Worm (Caenorhabditis elegans) whole organism, midembryonic: ENCODE measurements around the gene C36C5.15.

Experiments used
- cog-1 ChIP-seq: sonication (generic microtip); optimal IDR thresholded peaks from 2 replicates; lab custom pipeline; 2016; ENCODE audit warnings: missing genetic modification characterization, missing compliant biosample characterization
- flt-1 ChIP-seq: fragments of 200-800 bp; sonication (Bioruptor generic); IDR thresholded peaks from 2 replicates; pipeline ENCODE4 v1.3.6; 2022; ENCODE audit warnings: missing genetic modification characterization, missing compliant biosample characterization
- klf-2 ChIP-seq: fragments of 200-800 bp; sonication (Bioruptor generic); conservative IDR thresholded peaks from 2 replicates; pipeline ENCODE4 v1.3.6; 2022; ENCODE audit warnings: missing genetic modification reagents, missing genetic modification characterization, missing compliant biosample characterization
- med-1 ChIP-seq: sonication (generic microtip); optimal IDR thresholded peaks from 2 replicates; lab custom pipeline; 2017; ENCODE audit warnings: missing genetic modification characterization, mild to moderate bottlenecking, missing compliant biosample characterization, antibody characterized with exemption, missing genetic modification reagents; ENCODE audit not compliant: insufficient read depth
- ref-1 ChIP-seq: fragments of 200-800 bp; sonication (Bioruptor generic); conservative IDR thresholded peaks from 2 replicates; pipeline ENCODE4 v1.3.6; 2022; ENCODE audit warnings: missing genetic modification reagents, missing genetic modification characterization, missing compliant biosample characterization
- tab-1 ChIP-seq: fragments of 200-800 bp; sonication (Bioruptor generic); IDR thresholded peaks from 2 replicates; pipeline ENCODE4 v1.3.6; 2022; ENCODE audit warnings: missing genetic modification characterization, missing compliant biosample characterization
- ztf-23 ChIP-seq: fragments of 200-800 bp; sonication (Bioruptor generic); IDR thresholded peaks from 2 replicates; pipeline ENCODE4 v1.3.6; 2022; ENCODE audit warnings: missing genetic modification reagents, missing genetic modification characterization, missing compliant biosample characterization

DNA sequence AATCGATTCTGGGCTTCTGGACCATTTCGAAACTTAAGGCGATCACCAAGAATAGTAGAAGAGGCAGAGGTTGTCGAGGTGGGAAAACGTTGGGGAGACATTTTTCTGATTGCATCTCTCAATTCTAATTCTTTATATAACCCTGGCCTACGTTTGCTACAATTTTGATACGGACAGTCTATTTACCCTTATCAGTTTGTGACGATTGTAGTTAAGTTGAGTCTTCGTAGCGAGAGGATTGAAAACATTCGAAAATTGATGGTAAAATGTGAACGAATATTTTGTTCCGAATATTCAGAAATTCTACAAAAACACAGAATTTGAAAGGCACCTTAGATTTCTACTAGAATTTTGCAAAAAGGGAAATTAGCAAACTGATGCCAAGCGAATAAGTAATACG lies 40.9 kb downstream of the C36C5.15 start, which contains the start of gene Y73C8C.10:
- no peak for TF ChIP-seq ref-1 (GFP tag; lab: Robert Waterston, UW)
- TF ChIP-seq cog-1 = no peak
- no peak for TF ChIP-seq flt-1 (GFP tag; lab: Robert Waterston, UW)
- TF ChIP-seq med-1 (GFP tag; lab: Kevin White, UChicago) = no peak
- no peak for TF ChIP-seq ztf-23 (GFP tag; lab: Robert Waterston, UW)
- no peak for TF ChIP-seq tab-1 (GFP tag; lab: Robert Waterston, UW)
- no peak for TF ChIP-seq klf-2 (GFP tag; lab: Robert Waterston, UW)
